Worm (Caenorhabditis elegans) whole organism, L1 larva: ENCODE data around the gene epg-3.

Experiments
- nhr-12 ChIP-seq: sonication (generic microtip); optimal IDR thresholded peaks from 2 replicates; lab custom pipeline; 2017; ENCODE audit warnings: missing biosample characterization, missing genetic modification characterization
- nhr-28 ChIP-seq: fragments of 150-350 bp; optimal IDR thresholded peaks from 2 replicates; lab custom pipeline; 2014; ENCODE audit warnings: missing biosample characterization, missing genetic modification characterization
- xbp-1 ChIP-seq: sonication (generic microtip); optimal IDR thresholded peaks from 2 replicates; lab custom pipeline; 2016; ENCODE audit warnings: missing genetic modification characterization, missing compliant biosample characterization

ce11 chrIII:12951362-12952228 lies 17.1 kb downstream of the epg-3 start, which contains the start of gene Y39E4A.1:
- TF ChIP-seq xbp-1, result no peak
- no peak for TF ChIP-seq nhr-28
- no peak for TF ChIP-seq nhr-12 (tag; lab: Kevin White, UChicago)
